Worm (Caenorhabditis elegans) whole organism, L1 larva: Measurements from ENCODE around the gene T23G4.127.

Experiments
- ama-1 ChIP-seq: fragments of 150-350 bp; optimal IDR thresholded peaks from 2 replicates; lab custom pipeline; 2014
- ceh-8 ChIP-seq: fragments of 200-800 bp; sonication (Bioruptor generic); optimal IDR thresholded peaks from 2 replicates; lab custom pipeline; 2018; ENCODE audit warnings: mild to moderate bottlenecking, missing genetic modification characterization, moderate library complexity, missing compliant biosample characterization
- egl-27 ChIP-seq, 2 experiments: fragments of 150-350 bp in 1 of 2; sonication (generic microtip); optimal IDR thresholded peaks; 3 replicates each; lab custom pipeline; 2017 to 2018; ENCODE audit warnings: missing biosample characterization in 2 of 2, missing genetic modification characterization in 2 of 2, missing genetic modification reagents in 2 of 2
- pqm-1 ChIP-seq: sonication (generic microtip); optimal IDR thresholded peaks from 3 replicates; lab custom pipeline; 2017; ENCODE audit warnings: missing biosample characterization, missing genetic modification characterization
- sptf-1 ChIP-seq: fragments of 150-350 bp; optimal IDR thresholded peaks from 2 replicates; lab custom pipeline; 2014; ENCODE audit warnings: missing biosample characterization, missing genetic modification characterization
- zag-1 ChIP-seq: fragments of 150-350 bp; optimal IDR thresholded peaks from 2 replicates; lab custom pipeline; 2014; ENCODE audit warnings: missing biosample characterization, missing genetic modification characterization
- ztf-4 ChIP-seq: fragments of 150-350 bp; optimal IDR thresholded peaks from 2 replicates; lab custom pipeline; 2014; ENCODE audit warnings: missing biosample characterization, missing genetic modification characterization

DNA sequence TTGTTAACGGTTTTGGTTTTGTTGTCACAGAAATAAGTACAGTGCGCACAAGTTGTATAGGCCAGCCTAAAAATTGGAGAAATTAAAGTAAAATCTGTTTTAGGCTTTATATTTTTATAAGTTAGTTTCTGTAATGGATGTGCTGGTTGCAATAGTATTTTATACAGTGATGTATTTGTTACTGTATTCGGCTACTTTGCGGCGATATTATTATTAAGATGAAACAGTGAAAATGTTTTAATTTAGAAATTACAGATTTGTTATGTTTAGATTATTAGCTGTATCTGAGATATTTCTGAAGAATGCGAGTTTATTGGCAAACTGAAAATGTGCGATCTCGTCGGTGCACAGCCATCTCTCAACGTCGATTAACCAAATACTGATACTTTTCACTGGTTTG lies 50.9 kb downstream of the T23G4.127 start, which contains the start of gene ule-4:
- TF ChIP-seq ama-1 (lab: Kevin White, UChicago), result no peak
- no peak for TF ChIP-seq pqm-1 (tag; lab: Kevin White, UChicago)
- no peak for TF ChIP-seq egl-27 (tag; optimal IDR thresholded peaks at IDR 0.05; lab: Kevin White, UChicago)
- TF ChIP-seq ceh-8 (GFP tag; lab: Kevin White, UChicago), result no peak
- no peak for TF ChIP-seq ztf-4 (tag; lab: Kevin White, UChicago)
- no peak for TF ChIP-seq zag-1 (tag; lab: Kevin White, UChicago)
- TF ChIP-seq sptf-1 (tag; lab: Kevin White, UChicago), result no peak
